Fruit fly (Drosophila melanogaster): Measurements from ENCODE around the gene CG42820.

DNA sequence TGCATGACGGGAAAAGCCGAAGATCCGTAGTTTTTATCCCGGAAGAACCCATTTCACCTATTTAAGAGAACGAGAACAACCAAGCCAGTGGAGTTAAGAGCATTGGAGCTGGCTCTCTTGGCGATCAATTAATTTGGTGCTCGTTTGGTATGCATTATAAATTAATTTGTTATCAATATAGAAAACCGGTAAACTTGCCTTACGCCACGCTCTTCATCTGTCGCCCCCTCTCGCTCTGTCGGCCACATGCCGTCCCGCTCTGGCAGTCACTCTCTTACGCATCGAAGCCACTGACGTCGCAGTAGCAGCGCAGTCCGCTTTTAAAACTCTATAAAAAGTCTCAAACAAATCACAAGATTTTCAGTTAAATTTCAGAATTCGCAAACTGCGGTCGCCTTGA, 45.9 kb downstream of the CG42820 start, which contains the start of gene CG7778:
- TF ChIP-seq Lpt (GFP tag; optimal IDR thresholded peaks at IDR 0.05) (no peak), CG31627 (GFP tag; optimal IDR thresholded peaks at IDR 0.05) (no peak), CG4318 (GFP tag; optimal IDR thresholded peaks at IDR 0.05) (no peak), CG6792 (GFP tag; optimal IDR thresholded peaks at IDR 0.05) (no peak), fkh (GFP tag; optimal IDR thresholded peaks at IDR 0.05) (no peak)

All from whole organism, prepupa.